Fruit fly (Drosophila melanogaster): Measurements from ENCODE around the gene Bin1.

The Bin1 gene

dm6 chr3R:16234298-16234697, 44.9 kb upstream of the Bin1 start (continued):
- TF ChIP-seq fd3F (GFP tag; optimal IDR thresholded peaks at IDR 0.05) (no peak), oc (tag; optimal IDR thresholded peaks at IDR 0.05) (peak; percentile 4), MBD-R2 (GFP tag; IDR thresholded peaks at IDR 0.05) (no peak), CG8765 (GFP tag; IDR thresholded peaks at IDR 0.05) (no peak), cwo (GFP tag; optimal IDR thresholded peaks at IDR 0.05) (no peak), ERR (GFP tag; optimal IDR thresholded peaks at IDR 0.05) (no peak), Optix (GFP tag; IDR thresholded peaks at IDR 0.05) (no peak), Jarid2 (GFP tag; optimal IDR thresholded peaks at IDR 0.05) (peak; percentile 35), trh (GFP tag; optimal IDR thresholded peaks at IDR 0.05) (no peak), hb (GFP tag; IDR thresholded peaks at IDR 0.05; ENCODE audit: partially characterized antibody) (no peak), nom (GFP tag; optimal IDR thresholded peaks at IDR 0.05) (no peak), CG6765 (GFP tag; optimal IDR thresholded peaks at IDR 0.05) (no peak), CG15011 (GFP tag; optimal IDR thresholded peaks at IDR 0.05) (no peak), CG12219 (GFP tag; optimal IDR thresholded peaks at IDR 0.05) (no peak), Trl (optimal IDR thresholded peaks at IDR 0.05) (no peak), Trl (GFP tag; optimal IDR thresholded peaks at IDR 0.05) (no peak), CG9817 (tag; optimal IDR thresholded peaks at IDR 0.05) (no peak), ems (GFP tag; optimal IDR thresholded peaks at IDR 0.05) (no peak), CG31365 (tag; optimal IDR thresholded peaks at IDR 0.05) (no peak), CG3163 (GFP tag; optimal IDR thresholded peaks at IDR 0.05) (no peak), CG8290 (GFP tag; optimal IDR thresholded peaks at IDR 0.05) (no peak), CG8290 (tag; optimal IDR thresholded peaks at IDR 0.05) (peak in 1 of 2 experiments; percentile 66), CG3838 (GFP tag; optimal IDR thresholded peaks at IDR 0.05) (no peak), CG2199 (GFP tag; IDR thresholded peaks at IDR 0.05) (no peak), sr (GFP tag; IDR thresholded peaks at IDR 0.05) (no peak), lilli (GFP tag; optimal IDR thresholded peaks at IDR 0.05) (no peak), lab (GFP tag; optimal IDR thresholded peaks at IDR 0.05) (no peak), twi (tag; optimal IDR thresholded peaks at IDR 0.05) (peak; percentile 54), peb (GFP tag; IDR thresholded peaks at IDR 0.05) (no peak), CG7271 (tag; optimal IDR thresholded peaks at IDR 0.05) (no peak), ken (GFP tag; IDR thresholded peaks at IDR 0.05) (no peak), chif (GFP tag; optimal IDR thresholded peaks at IDR 0.05) (no peak), CG2875 (GFP tag; optimal IDR thresholded peaks at IDR 0.05) (no peak), HLH54F (GFP tag; optimal IDR thresholded peaks at IDR 0.05) (no peak), caup (GFP tag; optimal IDR thresholded peaks at IDR 0.05; ENCODE audit: severe bottlenecking) (no peak), Hr3 (GFP tag; optimal IDR thresholded peaks at IDR 0.05) (no peak), schlank (tag; optimal IDR thresholded peaks at IDR 0.05) (peak; percentile 36), Dbx (GFP tag; IDR thresholded peaks at IDR 0.05) (no peak), da (GFP tag; optimal IDR thresholded peaks at IDR 0.05) (peak; percentile 47), CG6654 (GFP tag; optimal IDR thresholded peaks at IDR 0.05) (no peak), az2 (GFP tag; optimal IDR thresholded peaks at IDR 0.05) (no peak), CG11247 (GFP tag; IDR thresholded peaks at IDR 0.05) (no peak), CG8944 (GFP tag; optimal IDR thresholded peaks at IDR 0.05) (no peak), zf30C (GFP tag; optimal IDR thresholded peaks at IDR 0.05) (no peak), amos (GFP tag; IDR thresholded peaks at IDR 0.05; ENCODE audit: partially characterized antibody) (no peak), CG1832 (GFP tag; optimal IDR thresholded peaks at IDR 0.05) (no peak), z (GFP tag; IDR thresholded peaks at IDR 0.05) (no peak), CG16815 (GFP tag; optimal IDR thresholded peaks at IDR 0.05) (no peak), Atf6 (GFP tag; IDR thresholded peaks at IDR 0.05) (no peak), CG17186 (GFP tag; optimal IDR thresholded peaks at IDR 0.05) (no peak), CG3407 (GFP tag; optimal IDR thresholded peaks at IDR 0.05) (no peak), CG14965 (GFP tag; optimal IDR thresholded peaks at IDR 0.05; ENCODE audit: borderline replicate concordance) (no peak), CTCF (GFP tag; optimal IDR thresholded peaks at IDR 0.05) (no peak)
